Fruit fly (Drosophila melanogaster): ENCODE measurements around the gene ChT.

Gene ChT

dm6 chr3R:18663525-18663924, 16.9 kb upstream of the ChT start, which contains the start of the genes Cpsf73 and Gos28 (continued):
- peak in 1 of 2 experiments; percentile 54 for TF ChIP-seq crp (GFP tag; optimal IDR thresholded peaks at IDR 0.05)
- TF ChIP-seq gro (GFP tag; optimal IDR thresholded peaks at IDR 0.05) = no peak
- TF ChIP-seq CG4282 (GFP tag; optimal IDR thresholded peaks at IDR 0.05) = peak; percentile 12
- TF ChIP-seq dati (GFP tag; IDR thresholded peaks at IDR 0.05) = no peak
- TF ChIP-seq grn (GFP tag; optimal IDR thresholded peaks at IDR 0.05) = peak; percentile 5
- peak; percentile 28; the same call in 1 of the 2 replicates for TF ChIP-seq sisA (GFP tag; IDR thresholded peaks at IDR 0.05)
- peak; percentile 15 for TF ChIP-seq pho (GFP tag; optimal IDR thresholded peaks at IDR 0.05)
- 0 out of 3 replicates have a peak, but pooled peaks have one; percentile 40 for TF ChIP-seq zfh1 (GFP tag; IDR thresholded peaks at IDR 0.05)
- TF ChIP-seq CG17912 (GFP tag; optimal IDR thresholded peaks at IDR 0.05) = no peak
- peak; percentile 92 for TF ChIP-seq CG4617 (GFP tag; optimal IDR thresholded peaks at IDR 0.05; ENCODE audit: borderline replicate concordance)
- TF ChIP-seq CG12391 (tag; optimal IDR thresholded peaks at IDR 0.05) = peak; percentile 49
- no peak for TF ChIP-seq CG11456 (GFP tag; IDR thresholded peaks at IDR 0.05)
- TF ChIP-seq Dip2 (GFP tag; IDR thresholded peaks at IDR 0.05) = no peak
- peak; percentile 44 for TF ChIP-seq NC2β (GFP tag; optimal IDR thresholded peaks at IDR 0.05)
- peak; percentile 42; the same call in 1 of the 3 replicates for TF ChIP-seq CG17361 (GFP tag; IDR thresholded peaks at IDR 0.05)
- peak; percentile 29 for TF ChIP-seq grau (tag; optimal IDR thresholded peaks at IDR 0.05)
- TF ChIP-seq slp2 (GFP tag; optimal IDR thresholded peaks at IDR 0.05) = peak; percentile 13
- TF ChIP-seq CG15269 (tag; optimal IDR thresholded peaks at IDR 0.05) = no peak
- TF ChIP-seq CG11695 (GFP tag; IDR thresholded peaks at IDR 0.05) = no peak
- TF ChIP-seq Xrp1 (GFP tag; IDR thresholded peaks at IDR 0.05) = peak; percentile 10; the same call in 1 of the 2 replicates
- TF ChIP-seq pzg (GFP tag; optimal IDR thresholded peaks at IDR 0.05) = peak; percentile 65
- TF ChIP-seq sens (GFP tag) = peak; percentile 82
- no peak for TF ChIP-seq sug (tag; optimal IDR thresholded peaks at IDR 0.05)
- TF ChIP-seq CG33213 (GFP tag; optimal IDR thresholded peaks at IDR 0.05) = peak; percentile 40
- no peak for TF ChIP-seq ap (GFP tag; IDR thresholded peaks at IDR 0.05)
- peak in 1 of 2 experiments; percentile 1 for TF ChIP-seq bsh (GFP tag; optimal IDR thresholded peaks at IDR 0.05)
- TF ChIP-seq bbx (GFP tag; IDR thresholded peaks at IDR 0.05; ENCODE audit: partially characterized antibody) = peak; percentile 47; the same call in 1 of the 2 replicates

dm6 chr3R:18665061-18665460, 15.3 kb upstream of the ChT start, which contains the start of gene CG31231:
Gene CG31231, plus strand, starts transcription at chr3R:18665361.
- TF ChIP-seq tio (GFP tag; optimal IDR thresholded peaks at IDR 0.05) (no peak), zfh2 (GFP tag; optimal IDR thresholded peaks at IDR 0.05) (no peak), BEAF-32 (GFP tag; optimal IDR thresholded peaks at IDR 0.05) (no peak), Kr (GFP tag; optimal IDR thresholded peaks at IDR 0.05) (no peak), CG17359 (tag; optimal IDR thresholded peaks at IDR 0.05) (no peak), B-H1 (GFP tag; IDR thresholded peaks at IDR 0.05) (no peak), danr (GFP tag; IDR thresholded peaks at IDR 0.05) (no peak)

- TF ChIP-seq row (GFP tag; IDR thresholded peaks at IDR 0.05) (no peak), YL-1 (GFP tag; optimal IDR thresholded peaks at IDR 0.05) (peak; percentile 7), Pdp1 (GFP tag; optimal IDR thresholded peaks at IDR 0.05) (peak in 1 of 2 experiments; percentile 97), CG34224 (GFP tag; IDR thresholded peaks at IDR 0.05; ENCODE audit: partially characterized antibody) (peak; percentile 57), CG16813 (GFP tag; IDR thresholded peaks at IDR 0.05; ENCODE audit: partially characterized antibody) (peak; percentile 43; the same call in 2 of the 3 replicates), MESR4 (GFP tag; optimal IDR thresholded peaks at IDR 0.05) (peak; percentile 53), sna (GFP tag; IDR thresholded peaks at IDR 0.05; ENCODE audit: partially characterized antibody) (peak; percentile 42; the same call in 1 of the 2 replicates), Sry-δ (GFP tag; optimal IDR thresholded peaks at IDR 0.05) (peak; percentile 62), CG7928 (GFP tag; optimal IDR thresholded peaks at IDR 0.05) (peak; percentile 91), Dll (GFP tag; IDR thresholded peaks at IDR 0.05; ENCODE audit: partially characterized antibody) (peak; percentile 66; the same call in 3 of the 4 replicates), CG2116 (GFP tag; optimal IDR thresholded peaks at IDR 0.05) (peak; percentile 62), MBD-R2 (GFP tag; IDR thresholded peaks at IDR 0.05) (peak; percentile 90), CG6791 (GFP tag; IDR thresholded peaks at IDR 0.05; ENCODE audit: partially characterized antibody) (peak; percentile 56; the same call in 1 of the 3 replicates), gsb-n (tag; optimal IDR thresholded peaks at IDR 0.05) (no peak)
Measured at dm6 chr3R:18667659-18668248, 12.7 kb upstream of the ChT start, which contains the start of gene CG31229. Gene CG31229, plus strand, starts transcription at chr3R:18667852.
